Fruit fly (Drosophila melanogaster) whole organism, embryonic: ENCODE results near the gene Lrr47.

Experiments used
- CG10654 ChIP-seq: fragments of 200-800 bp; sonication (Bioruptor generic); optimal IDR thresholded peaks from 2 replicates; lab custom pipeline; 2016; ENCODE audit warnings: missing biosample characterization, missing genetic modification characterization
- CG11085 ChIP-seq: fragments of 200-800 bp; sonication (Bioruptor generic); IDR thresholded peaks from 2 replicates; pipeline ENCODE4 v1.3.6; 2022; ENCODE audit warnings: missing biosample characterization, missing genetic modification characterization
- CG12155 ChIP-seq: fragments of 200-800 bp; sonication (Bioruptor generic); optimal IDR thresholded peaks from 3 replicates; lab custom pipeline; 2016; ENCODE audit warnings: missing biosample characterization, missing genetic modification characterization
- CG1233 ChIP-seq: fragments of 200-800 bp; sonication (Bioruptor generic); optimal IDR thresholded peaks from 4 replicates; lab custom pipeline; 2018; ENCODE audit warnings: missing biosample characterization, mild to moderate bottlenecking, missing genetic modification characterization
- CG14050 ChIP-seq: fragments of 200-800 bp; sonication (Bioruptor generic); IDR thresholded peaks from 3 replicates; pipeline ENCODE4 v1.3.6; 2022; ENCODE audit warnings: missing biosample characterization, missing genetic modification characterization
- CG14860 ChIP-seq: fragments of 200-800 bp; sonication (Bioruptor generic); IDR thresholded peaks from 3 replicates; pipeline ENCODE4 v1.3.6; 2022; ENCODE audit warnings: missing biosample characterization, missing genetic modification characterization; ENCODE audit not compliant: partially characterized antibody
- CG15073 ChIP-seq: fragments of 200-800 bp; sonication (Bioruptor generic); optimal IDR thresholded peaks from 2 replicates; lab custom pipeline; 2016; ENCODE audit warnings: missing biosample characterization, missing genetic modification characterization
- CG15269 ChIP-seq: fragments of 200-800 bp; sonication (Bioruptor generic); optimal IDR thresholded peaks from 2 replicates; lab custom pipeline; 2018; ENCODE audit warnings: missing biosample characterization, mild to moderate bottlenecking, missing genetic modification characterization, moderate library complexity
- CG15601 ChIP-seq: fragments of 200-800 bp; sonication (Bioruptor generic); optimal IDR thresholded peaks from 3 replicates; lab custom pipeline; 2019; ENCODE audit warnings: missing biosample characterization, mild to moderate bottlenecking, missing genetic modification characterization, moderate library complexity
- CG16813 ChIP-seq: fragments of 200-800 bp; sonication (Bioruptor generic); IDR thresholded peaks from 3 replicates; pipeline ENCODE4 v1.3.6; 2022; ENCODE audit warnings: missing biosample characterization, missing genetic modification characterization; ENCODE audit not compliant: partially characterized antibody
- CG17568 ChIP-seq: fragments of 200-800 bp; sonication (Bioruptor generic); optimal IDR thresholded peaks from 2 replicates; lab custom pipeline; 2018; ENCODE audit warnings: missing biosample characterization, mild to moderate bottlenecking, missing genetic modification characterization, moderate library complexity
- CG17612 ChIP-seq: fragments of 200-800 bp; sonication (Bioruptor generic); IDR thresholded peaks from 2 replicates; pipeline ENCODE4 v1.3.6; 2022; ENCODE audit warnings: missing biosample characterization, missing genetic modification characterization
- CG17829 ChIP-seq: fragments of 200-800 bp; optimal IDR thresholded peaks from 2 replicates; lab custom pipeline; 2019; ENCODE audit warnings: missing biosample characterization, mild to moderate bottlenecking, missing genetic modification characterization, moderate library complexity
- CG18011 ChIP-seq: fragments of 200-800 bp; sonication (Bioruptor generic); optimal IDR thresholded peaks from 2 replicates; lab custom pipeline; 2017; ENCODE audit warnings: missing biosample characterization, missing genetic modification characterization, mild to moderate bottlenecking, moderate library complexity, missing genotype
- CG18476 ChIP-seq: fragments of 200-800 bp; sonication (Bioruptor generic); optimal IDR thresholded peaks from 2 replicates; lab custom pipeline; 2016; ENCODE audit warnings: missing biosample characterization, mild to moderate bottlenecking, missing genetic modification characterization
- CG2678 ChIP-seq: fragments of 200-800 bp; sonication (Bioruptor generic); optimal IDR thresholded peaks from 3 replicates; lab custom pipeline; 2019; ENCODE audit warnings: missing biosample characterization, mild to moderate bottlenecking, missing genetic modification characterization, moderate library complexity
- CG2889 ChIP-seq: fragments of 200-800 bp; sonication (Bioruptor generic); IDR thresholded peaks from 3 replicates; pipeline ENCODE4 v1.3.6; 2022; ENCODE audit warnings: missing biosample characterization, missing genetic modification characterization
- CG32772 ChIP-seq: fragments of 200-800 bp; sonication (Bioruptor generic); IDR thresholded peaks from 2 replicates; pipeline ENCODE4 v1.3.6; 2022; ENCODE audit warnings: missing biosample characterization, missing genetic modification characterization
- CG34422 ChIP-seq: fragments of 200-800 bp; sonication (Bioruptor generic); IDR thresholded peaks from 3 replicates; pipeline ENCODE4 v1.3.6; 2022; ENCODE audit warnings: missing biosample characterization, missing genetic modification characterization
- CG4282 ChIP-seq: fragments of 200-800 bp; sonication (Bioruptor generic); optimal IDR thresholded peaks from 2 replicates; lab custom pipeline; 2016; ENCODE audit warnings: missing biosample characterization, missing genetic modification characterization
- CG5180 ChIP-seq: fragments of 200-800 bp; sonication (Bioruptor generic); optimal IDR thresholded peaks from 3 replicates; lab custom pipeline; 2017; ENCODE audit warnings: missing biosample characterization, missing genetic modification characterization, mild to moderate bottlenecking, moderate library complexity, missing genetic modification reagents
- CG7357 ChIP-seq: fragments of 200-800 bp; sonication (Bioruptor generic); IDR thresholded peaks from 3 replicates; pipeline ENCODE4 v1.3.6; 2022; ENCODE audit warnings: missing biosample characterization, missing genetic modification characterization
- CG7556 ChIP-seq: fragments of 200-800 bp; sonication (Bioruptor generic); optimal IDR thresholded peaks from 2 replicates; lab custom pipeline; 2017; ENCODE audit warnings: missing biosample characterization, mild to moderate bottlenecking, missing genetic modification characterization
- CG8924 ChIP-seq: fragments of 200-800 bp; optimal IDR thresholded peaks from 3 replicates; lab custom pipeline; 2019; ENCODE audit warnings: missing biosample characterization, mild to moderate bottlenecking, missing genetic modification characterization, moderate library complexity
- CG8944 ChIP-seq: fragments of 200-800 bp; sonication (Bioruptor generic); optimal IDR thresholded peaks from 3 replicates; lab custom pipeline; 2016; ENCODE audit warnings: missing biosample characterization, missing genetic modification characterization
- CG9727 ChIP-seq: fragments of 200-800 bp; sonication (Bioruptor generic); optimal IDR thresholded peaks from 3 replicates; lab custom pipeline; 2017; ENCODE audit warnings: missing biosample characterization, mild to moderate bottlenecking, missing genetic modification characterization
- Camta ChIP-seq: fragments of 200-800 bp; sonication (Bioruptor generic); optimal IDR thresholded peaks from 2 replicates; lab custom pipeline; 2016; ENCODE audit warnings: missing biosample characterization, missing genetic modification characterization
- Chrac-16 ChIP-seq: fragments of 200-800 bp; sonication (Bioruptor generic); optimal IDR thresholded peaks from 3 replicates; lab custom pipeline; 2016; ENCODE audit warnings: missing biosample characterization, missing genetic modification characterization
- D19B ChIP-seq: fragments of 200-800 bp; sonication (Bioruptor generic); optimal IDR thresholded peaks from 2 replicates; lab custom pipeline; 2017; ENCODE audit warnings: missing biosample characterization, mild to moderate bottlenecking, missing genetic modification characterization
- Fer3 ChIP-seq: fragments of 200-800 bp; sonication (Bioruptor generic); optimal IDR thresholded peaks from 2 replicates; lab custom pipeline; 2018; ENCODE audit warnings: missing biosample characterization, mild to moderate bottlenecking, missing genetic modification characterization, moderate library complexity
- Hand ChIP-seq: fragments of 200-800 bp; sonication (Bioruptor generic); optimal IDR thresholded peaks from 2 replicates; lab custom pipeline; 2017; ENCODE audit warnings: mild to moderate bottlenecking, missing biosample characterization, missing genetic modification reagents, missing genetic modification characterization
- Hr39 ChIP-seq: fragments of >200 bp; optimal IDR thresholded peaks from 2 replicates; lab custom pipeline; 2017
- Lim3 ChIP-seq: fragments of 200-800 bp; sonication (Bioruptor generic); IDR thresholded peaks from 2 replicates; pipeline ENCODE4 v1.3.6; 2022; ENCODE audit warnings: missing biosample characterization, missing genetic modification characterization
- NC2α ChIP-seq: fragments of 200-800 bp; sonication (Bioruptor generic); optimal IDR thresholded peaks from 2 replicates; lab custom pipeline; 2016; ENCODE audit warnings: missing biosample characterization, missing genetic modification characterization
- Nf-YB ChIP-seq: fragments of 200-800 bp; sonication (Bioruptor generic); optimal IDR thresholded peaks from 3 replicates; lab custom pipeline; 2019; ENCODE audit warnings: missing biosample characterization, mild to moderate bottlenecking, missing genetic modification characterization, moderate library complexity
- Nf-YC ChIP-seq: fragments of 200-800 bp; optimal IDR thresholded peaks from 3 replicates; lab custom pipeline; 2019; ENCODE audit warnings: missing biosample characterization, mild to moderate bottlenecking, missing genetic modification characterization, moderate library complexity
- Oaz ChIP-seq: fragments of 200-800 bp; sonication (Bioruptor generic); IDR thresholded peaks from 2 replicates; pipeline ENCODE4 v1.3.6; 2022; ENCODE audit warnings: missing biosample characterization, missing genetic modification characterization
- Rx ChIP-seq: fragments of 200-800 bp; sonication (Bioruptor generic); IDR thresholded peaks from 2 replicates; pipeline ENCODE4 v1.3.6; 2022; ENCODE audit warnings: missing biosample characterization, missing genetic modification characterization
- Stat92E ChIP-seq, 3 experiments: fragments of >200 bp in 2 of 3; fragments of 200-800 bp in 1 of 3; sonication (Bioruptor generic) in 1 of 3; optimal IDR thresholded peaks; 2 replicates each; lab custom pipeline; 2017 to 2019; ENCODE audit warnings: missing biosample characterization in 3 of 3, missing genetic modification characterization in 3 of 3, mild to moderate bottlenecking in 1 of 3, moderate library complexity in 1 of 3
- Usf ChIP-seq: fragments of 200-800 bp; sonication (Bioruptor generic); optimal IDR thresholded peaks from 2 replicates; lab custom pipeline; 2017; ENCODE audit warnings: missing genotype, missing biosample characterization, missing genetic modification characterization
- dmrt99B ChIP-seq: fragments of 200-800 bp; sonication (Bioruptor generic); optimal IDR thresholded peaks from 2 replicates; lab custom pipeline; 2018; ENCODE audit warnings: missing biosample characterization, mild to moderate bottlenecking, missing genetic modification characterization, moderate library complexity
- gt ChIP-seq: fragments of 200-800 bp; sonication (Bioruptor generic); IDR thresholded peaks from 2 replicates; pipeline ENCODE4 v1.3.6; 2022; ENCODE audit warnings: missing biosample characterization, missing genetic modification characterization
- hth ChIP-seq: fragments of >200 bp; optimal IDR thresholded peaks from 2 replicates; lab custom pipeline; 2017; ENCODE audit warnings: inconsistent platforms
- jing ChIP-seq: fragments of 200-800 bp; sonication (Bioruptor generic); optimal IDR thresholded peaks from 2 replicates; lab custom pipeline; 2018; ENCODE audit warnings: missing biosample characterization, mild to moderate bottlenecking, missing genetic modification characterization
- pum ChIP-seq: fragments of 200-800 bp; sonication (Bioruptor generic); optimal IDR thresholded peaks from 2 replicates; lab custom pipeline; 2016; ENCODE audit warnings: missing biosample characterization, missing genetic modification characterization
- schlank ChIP-seq: fragments of 200-800 bp; sonication (Bioruptor generic); optimal IDR thresholded peaks from 2 replicates; lab custom pipeline; 2018; ENCODE audit warnings: missing biosample characterization, mild to moderate bottlenecking, missing genetic modification characterization
- sisA ChIP-seq: fragments of 200-800 bp; sonication (Bioruptor generic); IDR thresholded peaks from 2 replicates; pipeline ENCODE4 v1.3.6; 2022; ENCODE audit warnings: missing biosample characterization, missing genetic modification characterization
- slp2 ChIP-seq: fragments of 200-800 bp; sonication (Bioruptor generic); optimal IDR thresholded peaks from 2 replicates; lab custom pipeline; 2016; ENCODE audit warnings: missing biosample characterization, missing genetic modification characterization
- sna ChIP-seq: fragments of 200-800 bp; sonication (Bioruptor generic); IDR thresholded peaks from 2 replicates; pipeline ENCODE4 v1.3.6; 2022; ENCODE audit warnings: missing biosample characterization, missing genetic modification characterization; ENCODE audit not compliant: partially characterized antibody
- tio ChIP-seq: fragments of 200-800 bp; sonication (Bioruptor generic); optimal IDR thresholded peaks from 2 replicates; lab custom pipeline; 2017; ENCODE audit warnings: missing biosample characterization, missing genetic modification characterization, inconsistent platforms
- trh ChIP-seq: fragments of 200-800 bp; sonication (Bioruptor generic); optimal IDR thresholded peaks from 2 replicates; lab custom pipeline; 2016; ENCODE audit warnings: missing biosample characterization, missing genetic modification characterization

The Lrr47 gene

dm6 chr2L:10472257-10472656, 44.9 kb upstream of the Lrr47 start (continued):
- TF ChIP-seq Stat92E (GFP tag; optimal IDR thresholded peaks at IDR 0.05; lab: Kevin White, UChicago) (no peak), CG15073 (GFP tag; lab: Kevin White, UChicago) (no peak), slp2 (GFP tag; lab: Kevin White, UChicago) (no peak), CG5180 (peak; percentile 22), CG15269 (tag; lab: Kevin White, UChicago) (peak; percentile 11), CG14050 (GFP tag; lab: Robert Waterston, UW) (no peak), CG7556 (GFP tag; lab: Kevin White, UChicago) (no peak), CG17829 (tag; lab: Kevin White, UChicago) (no peak), CG17612 (no peak), CG32772 (GFP tag; lab: Robert Waterston, UW) (no peak), CG12155 (GFP tag; lab: Kevin White, UChicago) (no peak), Nf-YC (tag; lab: Kevin White, UChicago) (no peak), Oaz (GFP tag; lab: Robert Waterston, UW) (no peak), Chrac-16 (GFP tag; lab: Kevin White, UChicago) (no peak), dmrt99B (tag; lab: Kevin White, UChicago) (peak; percentile 18), Fer3 (no peak), CG17568 (GFP tag; lab: Kevin White, UChicago) (peak; percentile 5), CG34422 (GFP tag; lab: Robert Waterston, UW) (no peak), schlank (tag; lab: Kevin White, UChicago) (no peak), Lim3 (no peak), Nf-YB (GFP tag; lab: Kevin White, UChicago) (no peak), Rx (GFP tag; lab: Robert Waterston, UW) (no peak), trh (GFP tag; lab: Kevin White, UChicago) (no peak), Usf (GFP tag; lab: Kevin White, UChicago) (no peak), NC2α (no peak)

dm6 chr2L:10474268-10474678, 42.9 kb upstream of the Lrr47 start, which contains the start of gene RluA-1:
RluA-1 (minus strand) TSS chr2L:10474349.
- TF ChIP-seq CG18011 (GFP tag; lab: Kevin White, UChicago), result peak; percentile 92
- peak; percentile 98 for TF ChIP-seq CG2889 (GFP tag; lab: Robert Waterston, UW)
- peak; percentile 96 for TF ChIP-seq Hand
- TF ChIP-seq Rx (GFP tag; lab: Robert Waterston, UW), result peak; percentile 98
- TF ChIP-seq CG8924, result peak; percentile 100
- peak; percentile 98 for TF ChIP-seq CG10654
- TF ChIP-seq CG2678 (tag; lab: Kevin White, UChicago), result peak; percentile 100
- TF ChIP-seq trh (GFP tag; lab: Kevin White, UChicago), result peak; percentile 98
- TF ChIP-seq Hr39 (lab: Kevin White, UChicago), result no peak
- TF ChIP-seq sna (GFP tag; lab: Robert Waterston, UW), result 0 out of 2 replicates have a peak, but pooled peaks have one; percentile 32
- TF ChIP-seq jing, result peak; percentile 98
- TF ChIP-seq CG14860, result peak; percentile 75
- TF ChIP-seq CG1233 (GFP tag; lab: Kevin White, UChicago), result peak; percentile 99
- TF ChIP-seq CG18476 (GFP tag; lab: Kevin White, UChicago), result peak; percentile 98
- TF ChIP-seq CG8944 (GFP tag; lab: Kevin White, UChicago), result peak; percentile 88
- TF ChIP-seq CG7357 (GFP tag; lab: Robert Waterston, UW), result peak; percentile 97
- peak; percentile 99 for TF ChIP-seq CG9727
- no peak; the same call in none of the 3 replicates for TF ChIP-seq CG16813 (GFP tag; lab: Robert Waterston, UW)
- TF ChIP-seq D19B (GFP tag; lab: Kevin White, UChicago), result peak; percentile 95
- peak; percentile 93 for TF ChIP-seq CG4282 (GFP tag; lab: Kevin White, UChicago)
- no peak for TF ChIP-seq hth
- peak; percentile 98 for TF ChIP-seq CG11085 (GFP tag; lab: Robert Waterston, UW)
- TF ChIP-seq tio, result peak; percentile 98
- TF ChIP-seq sisA (GFP tag; lab: Robert Waterston, UW), result peak; percentile 90; the same call in 1 of the 2 replicates
- TF ChIP-seq pum (GFP tag; lab: Kevin White, UChicago), result peak; percentile 89
- peak; percentile 99 for TF ChIP-seq CG15601 (tag; lab: Kevin White, UChicago)
- TF ChIP-seq Camta (GFP tag; lab: Kevin White, UChicago), result peak; percentile 78
- TF ChIP-seq gt, result peak; percentile 99
